Worm (Caenorhabditis elegans) whole organism, young adult: ENCODE data around the gene asp-3.

Experiments
- C17E4.6 ChIP-seq: fragments of 200-800 bp; sonication (Bioruptor generic); IDR thresholded peaks from 2 replicates; pipeline ENCODE4 v1.3.6; 2022; ENCODE audit warnings: missing genetic modification reagents, missing genetic modification characterization, missing compliant biosample characterization
- F10E7.11 ChIP-seq: sonication (generic microtip); optimal IDR thresholded peaks from 2 replicates; lab custom pipeline; 2017; ENCODE audit warnings: mild to moderate bottlenecking, missing genetic modification characterization, moderate library complexity, missing compliant biosample characterization
- F33H1.4 ChIP-seq: fragments of 200-800 bp; sonication (Bioruptor generic); IDR thresholded peaks from 2 replicates; pipeline ENCODE4 v1.3.6; 2022; ENCODE audit warnings: missing genetic modification reagents, missing genetic modification characterization, missing compliant biosample characterization
- Y53F4B.3 ChIP-seq: fragments of 200-800 bp; sonication (Bioruptor generic); IDR thresholded peaks from 2 replicates; pipeline ENCODE4 v1.3.6; 2022; ENCODE audit warnings: missing genetic modification reagents, missing genetic modification characterization, missing compliant biosample characterization
- Y53G8AR.9 ChIP-seq: fragments of 200-800 bp; sonication (Bioruptor generic); conservative IDR thresholded peaks from 2 replicates; pipeline ENCODE4 v1.3.6; 2022; ENCODE audit warnings: missing genetic modification reagents, missing genetic modification characterization, missing compliant biosample characterization
- Y56A3A.18 ChIP-seq: fragments of 200-800 bp; sonication (Bioruptor generic); IDR thresholded peaks from 2 replicates; pipeline ENCODE4 v1.3.6; 2022; ENCODE audit warnings: missing genetic modification reagents, missing genetic modification characterization, missing compliant biosample characterization
- ZK185.1 ChIP-seq: sonication (generic microtip); optimal IDR thresholded peaks from 2 replicates; lab custom pipeline; 2016; ENCODE audit warnings: mild to moderate bottlenecking, missing genetic modification characterization, missing compliant biosample characterization; ENCODE audit not compliant: poor library complexity, severe bottlenecking
- aptf-2 ChIP-seq: fragments of 200-800 bp; sonication (Bioruptor generic); conservative IDR thresholded peaks from 2 replicates; pipeline ENCODE4 v1.3.6; 2022; ENCODE audit warnings: missing genetic modification reagents, missing genetic modification characterization, missing compliant biosample characterization
- atf-7 ChIP-seq: sonication (generic microtip); optimal IDR thresholded peaks from 2 replicates; lab custom pipeline; 2017; ENCODE audit warnings: mild to moderate bottlenecking, missing genetic modification characterization, missing compliant biosample characterization
- cebp-1 ChIP-seq, 2 experiments: fragments of 200-800 bp in 1 of 2; sonication (Bioruptor generic) in 1 of 2; sonication (generic microtip) in 1 of 2; IDR thresholded peaks in 1 of 2; optimal IDR thresholded peaks in 1 of 2; 2 replicates each; pipeline versions ENCODE4 v1.3.6 to Lab custom; 2017 to 2022; ENCODE audit warnings: missing compliant biosample characterization in 2 of 2, missing genetic modification characterization in 2 of 2, mild to moderate bottlenecking in 1 of 2, missing genetic modification reagents in 1 of 2, moderate library complexity in 1 of 2
- ceh-58 ChIP-seq: fragments of 200-800 bp; sonication (Bioruptor generic); IDR thresholded peaks from 2 replicates; pipeline ENCODE4 v1.3.6; 2022; ENCODE audit warnings: missing genetic modification characterization, missing compliant biosample characterization
- ceh-91 ChIP-seq: fragments of 200-800 bp; sonication (Bioruptor generic); IDR thresholded peaks from 2 replicates; pipeline ENCODE4 v1.3.6; 2022; ENCODE audit warnings: missing genetic modification reagents, missing genetic modification characterization, missing compliant biosample characterization
- dox-1 ChIP-seq: fragments of 200-800 bp; sonication (Bioruptor generic); IDR thresholded peaks from 2 replicates; pipeline ENCODE4 v1.3.6; 2022; ENCODE audit warnings: missing genetic modification reagents, missing genetic modification characterization, missing compliant biosample characterization
- efl-1 ChIP-seq: fragments of 150-350 bp; optimal IDR thresholded peaks from 2 replicates; lab custom pipeline; 2014; ENCODE audit warnings: missing biosample characterization, missing genetic modification reagents, missing genetic modification characterization
- ets-4 ChIP-seq: fragments of 200-800 bp; sonication (Bioruptor generic); optimal IDR thresholded peaks from 2 replicates; lab custom pipeline; 2018; ENCODE audit warnings: mild to moderate bottlenecking, missing genetic modification characterization, missing compliant biosample characterization
- gei-17 ChIP-seq: fragments of 200-800 bp; sonication (Bioruptor generic); optimal IDR thresholded peaks from 2 replicates; lab custom pipeline; 2018; ENCODE audit warnings: mild to moderate bottlenecking, missing genetic modification characterization, missing compliant biosample characterization
- him-1 ChIP-seq: sonication (generic microtip); optimal IDR thresholded peaks from 2 replicates; lab custom pipeline; 2016; ENCODE audit warnings: missing genotype, missing genetic modification reagents, missing genetic modification characterization, missing compliant biosample characterization
- hsf-1 ChIP-seq: fragments of 200-800 bp; sonication (Bioruptor generic); IDR thresholded peaks from 2 replicates; pipeline ENCODE4 v1.3.6; 2022; ENCODE audit warnings: missing genetic modification reagents, missing genetic modification characterization, missing compliant biosample characterization
- let-526 ChIP-seq: fragments of 200-800 bp; sonication (Bioruptor generic); IDR thresholded peaks from 2 replicates; pipeline ENCODE4 v1.3.6; 2022; ENCODE audit warnings: missing genetic modification reagents, missing genetic modification characterization, missing compliant biosample characterization
- let-607 ChIP-seq, 2 experiments: fragments of 200-800 bp in 1 of 2; sonication (Bioruptor generic) in 1 of 2; sonication (generic microtip) in 1 of 2; optimal IDR thresholded peaks; 2 replicates each; lab custom pipeline; 2016 to 2018; ENCODE audit warnings: mild to moderate bottlenecking in 2 of 2, missing compliant biosample characterization in 2 of 2, missing genetic modification characterization in 2 of 2, moderate library complexity in 2 of 2, missing genotype in 1 of 2
- madf-10 ChIP-seq: sonication (generic microtip); optimal IDR thresholded peaks from 2 replicates; lab custom pipeline; 2016; ENCODE audit warnings: mild to moderate bottlenecking, missing genetic modification characterization, missing compliant biosample characterization
- madf-3 ChIP-seq: fragments of 200-800 bp; sonication (Bioruptor generic); IDR thresholded peaks from 2 replicates; pipeline ENCODE4 v1.3.6; 2022; ENCODE audit warnings: missing genetic modification reagents, missing genetic modification characterization, missing compliant biosample characterization
- mes-4 ChIP-seq: sonication (generic microtip); optimal IDR thresholded peaks from 2 replicates; lab custom pipeline; 2016; ENCODE audit warnings: missing genotype, missing genetic modification characterization, missing compliant biosample characterization
- mxl-1 ChIP-seq: sonication (generic microtip); optimal IDR thresholded peaks from 2 replicates; lab custom pipeline; 2016; ENCODE audit warnings: missing genetic modification characterization, missing compliant biosample characterization
- nfyb-1 ChIP-seq: fragments of 200-800 bp; sonication (Bioruptor generic); IDR thresholded peaks from 2 replicates; pipeline ENCODE4 v1.3.6; 2022; ENCODE audit warnings: missing genetic modification reagents, missing genetic modification characterization, missing compliant biosample characterization
- nhr-80 ChIP-seq: sonication (generic microtip); optimal IDR thresholded peaks from 2 replicates; lab custom pipeline; 2016; ENCODE audit warnings: missing genetic modification characterization, missing compliant biosample characterization
- nhr-90 ChIP-seq: sonication (generic microtip); optimal IDR thresholded peaks from 2 replicates; lab custom pipeline; 2016; ENCODE audit warnings: missing genotype, mild to moderate bottlenecking, missing genetic modification characterization, missing compliant biosample characterization
- pbrm-1 ChIP-seq: fragments of 200-800 bp; sonication (Bioruptor generic); IDR thresholded peaks from 2 replicates; pipeline ENCODE4 v1.3.6; 2022; ENCODE audit warnings: missing genetic modification reagents, missing genetic modification characterization, missing compliant biosample characterization
- pha-4 ChIP-seq: fragments of 150-350 bp; sonication (generic microtip); optimal IDR thresholded peaks from 2 replicates; lab custom pipeline; 2014; ENCODE audit warnings: missing biosample characterization, missing genetic modification reagents, missing genetic modification characterization
- ztf-26 ChIP-seq: sonication (generic microtip); optimal IDR thresholded peaks from 2 replicates; lab custom pipeline; 2017; ENCODE audit warnings: missing genetic modification characterization, missing compliant biosample characterization
- ztf-28 ChIP-seq: fragments of 200-800 bp; sonication (Bioruptor generic); IDR thresholded peaks from 2 replicates; pipeline ENCODE4 v1.3.6; 2022; ENCODE audit warnings: missing genetic modification reagents, missing genetic modification characterization, missing compliant biosample characterization

Gene asp-3

ce11 chrX:6761211-6761610, 29.7 kb upstream of the asp-3 start:
- TF ChIP-seq let-607 (tag; optimal IDR thresholded peaks at IDR 0.05; lab: Kevin White, UChicago): peak in 1 of 2 experiments; percentile 21
- TF ChIP-seq nhr-80 (tag; lab: Kevin White, UChicago): peak; percentile 47
- TF ChIP-seq C17E4.6 (GFP tag; lab: Robert Waterston, UW): no peak
- TF ChIP-seq, all 124 proteins: peak for 2

ce11 chrX:6761688-6762185, 29.1 kb upstream of the asp-3 start, which contains the start of gene abts-4:
abts-4 (minus strand) TSS chrX:6761738.
- TF ChIP-seq ztf-26 (no peak), pha-4 (peak; percentile 2), nhr-80 (tag; lab: Kevin White, UChicago) (peak; percentile 11), hsf-1 (GFP tag; lab: Robert Waterston, UW) (no peak), pbrm-1 (no peak)

- no peak for TF ChIP-seq ztf-28 (GFP tag; lab: Robert Waterston, UW)
- TF ChIP-seq madf-10 (tag; lab: Kevin White, UChicago): no peak
- no peak for TF ChIP-seq F10E7.11
Observed at ce11 chrX:6778014-6778413, 12.8 kb upstream of the asp-3 start, which contains the start of gene irk-1. irk-1 (minus strand) TSS chrX:6778114.

ce11 chrX:6782857-6783256, 8.0 kb upstream of the asp-3 start, which contains the start of gene idpp-6:
idpp-6 (plus strand) TSS chrX:6783157.
- no peak for TF ChIP-seq ceh-91
- no peak for TF ChIP-seq dox-1

- TF ChIP-seq him-1 (tag; lab: Kevin White, UChicago): no peak
- TF ChIP-seq gei-17 (GFP tag; lab: Kevin White, UChicago): no peak
- peak; percentile 55 for TF ChIP-seq nhr-80 (tag; lab: Kevin White, UChicago)
Observed at ce11 chrX:6784181-6784580, 6.7 kb upstream of the asp-3 start, which contains the start of gene bgal-2. bgal-2 (plus strand) TSS chrX:6784411.

- peak; percentile 10 for TF ChIP-seq atf-7 (tag; lab: Kevin White, UChicago)
- no peak for TF ChIP-seq Y53F4B.3
- peak; percentile 74 for TF ChIP-seq ets-4 (GFP tag; lab: Kevin White, UChicago)
- TF ChIP-seq cebp-1 (GFP tag; IDR thresholded peaks at IDR 0.05; lab: Robert Waterston, UW): 0 out of 2 replicates have a peak, but pooled peaks have one; percentile 10
- peak; percentile 74 for TF ChIP-seq cebp-1 (tag; optimal IDR thresholded peaks at IDR 0.05; lab: Kevin White, UChicago)
- TF ChIP-seq nhr-80 (tag; lab: Kevin White, UChicago): peak; percentile 78
- no peak for TF ChIP-seq ceh-58 (GFP tag; lab: Robert Waterston, UW)
- peak; percentile 36 for TF ChIP-seq nhr-90 (tag; lab: Kevin White, UChicago)
Observed at ce11 chrX:6788965-6789573, 1.8 kb upstream of the asp-3 start, which contains the start of gene sgca-1. sgca-1 (minus strand) TSS chrX:6789548.

ce11 chrX:6790457-6790856, 407 bp upstream of the asp-3 start:
- TF ChIP-seq let-526: no peak
- peak; percentile 50; the same call in 1 of the 2 replicates for TF ChIP-seq hsf-1 (GFP tag; lab: Robert Waterston, UW)

- peak; percentile 8 for TF ChIP-seq ZK185.1 (tag; lab: Kevin White, UChicago)
- TF ChIP-seq Y53G8AR.9: peak; percentile 90
- no peak for TF ChIP-seq madf-3 (GFP tag; lab: Robert Waterston, UW)
- TF ChIP-seq mes-4 (tag; lab: Kevin White, UChicago): no peak
- no peak for TF ChIP-seq F33H1.4 (GFP tag; lab: Robert Waterston, UW)
- no peak for TF ChIP-seq efl-1 (GFP tag; lab: Kevin White, UChicago)
- TF ChIP-seq mxl-1 (tag; lab: Kevin White, UChicago): no peak
- peak; percentile 75; the same call in 1 of the 2 replicates for TF ChIP-seq nfyb-1
- TF ChIP-seq Y56A3A.18 (GFP tag; lab: Robert Waterston, UW): peak; percentile 65; the same call in 1 of the 2 replicates
- TF ChIP-seq nhr-80 (tag; lab: Kevin White, UChicago): peak; percentile 63
- TF ChIP-seq atf-7 (tag; lab: Kevin White, UChicago): peak; percentile 23
- peak in 1 of 2 experiments; percentile 10 for TF ChIP-seq let-607 (tag; optimal IDR thresholded peaks at IDR 0.05; lab: Kevin White, UChicago)
- 0 out of 2 replicates have a peak, but pooled peaks have one; percentile 27 for TF ChIP-seq cebp-1 (GFP tag; IDR thresholded peaks at IDR 0.05; lab: Robert Waterston, UW)
- peak; percentile 31 for TF ChIP-seq cebp-1 (tag; optimal IDR thresholded peaks at IDR 0.05; lab: Kevin White, UChicago)
- TF ChIP-seq aptf-2 (GFP tag; lab: Robert Waterston, UW): no peak
Observed at ce11 chrX:6792281-6793003, 1.6 kb downstream of the asp-3 start.
